Worm (Caenorhabditis elegans) whole organism, L1 larva: ENCODE data around the gene acr-10.

ENCODE experiments used
- C04F5.9 ChIP-seq: sonication (generic microtip); optimal IDR thresholded peaks from 2 replicates; lab custom pipeline; 2016; ENCODE audit warnings: missing genetic modification characterization, missing compliant biosample characterization
- F16B12.6 ChIP-seq: fragments of 150-350 bp; optimal IDR thresholded peaks from 2 replicates; lab custom pipeline; 2014; ENCODE audit warnings: missing biosample characterization, missing genetic modification characterization
- aha-1 ChIP-seq: fragments of 150-350 bp; optimal IDR thresholded peaks from 2 replicates; lab custom pipeline; 2014; ENCODE audit warnings: missing biosample characterization, missing genetic modification characterization
- alr-1 ChIP-seq: fragments of 200-800 bp; sonication (Bioruptor generic); optimal IDR thresholded peaks from 2 replicates; lab custom pipeline; 2018; ENCODE audit warnings: borderline replicate concordance, mild to moderate bottlenecking, missing genetic modification characterization, missing compliant biosample characterization
- blmp-1 ChIP-seq: fragments of 150-350 bp; optimal IDR thresholded peaks from 2 replicates; lab custom pipeline; 2014; ENCODE audit warnings: missing biosample characterization, missing genetic modification characterization
- ceh-63 ChIP-seq: fragments of 200-800 bp; sonication (Bioruptor generic); optimal IDR thresholded peaks from 2 replicates; lab custom pipeline; 2018; ENCODE audit warnings: mild to moderate bottlenecking, missing genetic modification characterization, missing compliant biosample characterization
- ceh-8 ChIP-seq: fragments of 200-800 bp; sonication (Bioruptor generic); optimal IDR thresholded peaks from 2 replicates; lab custom pipeline; 2018; ENCODE audit warnings: mild to moderate bottlenecking, missing genetic modification characterization, moderate library complexity, missing compliant biosample characterization
- ceh-82 ChIP-seq, 3 experiments: fragments of 150-350 bp in 1 of 3; sonication (generic microtip) in 2 of 3; optimal IDR thresholded peaks; 2 replicates each; lab custom pipeline; 2014 to 2017; ENCODE audit warnings: missing biosample characterization in 3 of 3, missing genetic modification characterization in 3 of 3
- ces-1 ChIP-seq: fragments of 150-350 bp; optimal IDR thresholded peaks from 2 replicates; lab custom pipeline; 2014; ENCODE audit warnings: missing biosample characterization, missing genetic modification reagents, missing genetic modification characterization
- efl-1 ChIP-seq, 4 experiments: fragments of 150-350 bp; optimal IDR thresholded peaks in 3 of 4; peaks in 1 of 4; 1 replicate in 1 of 4; 2 replicates in 3 of 4; lab custom pipeline; 2014; ENCODE audit warnings: missing biosample characterization in 2 of 4, missing genetic modification characterization in 2 of 4, missing genetic modification reagents in 2 of 4
- egl-27 ChIP-seq, 2 experiments: fragments of 150-350 bp in 1 of 2; sonication (generic microtip); optimal IDR thresholded peaks; 3 replicates each; lab custom pipeline; 2017 to 2018; ENCODE audit warnings: missing biosample characterization in 2 of 2, missing genetic modification characterization in 2 of 2, missing genetic modification reagents in 2 of 2
- elt-2 ChIP-seq: sonication (generic microtip); optimal IDR thresholded peaks from 2 replicates; lab custom pipeline; 2016; ENCODE audit warnings: missing genetic modification characterization, mild to moderate bottlenecking, inconsistent platforms, missing compliant biosample characterization, missing genetic modification reagents
- elt-3 ChIP-seq, 6 experiments: fragments of 150-350 bp in 1 of 6; sonication (generic microtip); optimal IDR thresholded peaks; 2 replicates each; lab custom pipeline; 2017 to 2018; ENCODE audit warnings: missing biosample characterization in 6 of 6, missing genetic modification characterization in 6 of 6, inconsistent platforms in 1 of 6
- fkh-10 ChIP-seq: sonication (generic microtip); optimal IDR thresholded peaks from 2 replicates; lab custom pipeline; 2017; ENCODE audit warnings: missing biosample characterization, missing genetic modification reagents, missing genetic modification characterization
- hlh-17 ChIP-seq: fragments of 200-800 bp; sonication (Bioruptor generic); optimal IDR thresholded peaks from 2 replicates; lab custom pipeline; 2018; ENCODE audit warnings: missing genetic modification characterization, mild to moderate bottlenecking, missing compliant biosample characterization, moderate library complexity, borderline replicate concordance
- hlh-4 ChIP-seq: sonication (generic microtip); optimal IDR thresholded peaks from 2 replicates; lab custom pipeline; 2016; ENCODE audit warnings: mild to moderate bottlenecking, missing genetic modification characterization, missing compliant biosample characterization
- irx-1 ChIP-seq: sonication (generic microtip); optimal IDR thresholded peaks from 2 replicates; lab custom pipeline; 2016; ENCODE audit warnings: missing genetic modification characterization, missing compliant biosample characterization
- lin-13 ChIP-seq: fragments of 150-350 bp; optimal IDR thresholded peaks from 2 replicates; lab custom pipeline; 2014; ENCODE audit warnings: missing biosample characterization, missing genetic modification reagents, missing genetic modification characterization
- lin-14 ChIP-seq: fragments of 200-800 bp; sonication (Bioruptor generic); optimal IDR thresholded peaks from 2 replicates; lab custom pipeline; 2018; ENCODE audit warnings: mild to moderate bottlenecking, missing genetic modification characterization, moderate library complexity, missing compliant biosample characterization
- lin-35 ChIP-seq, 2 experiments: fragments of 150-350 bp; optimal IDR thresholded peaks; 2 replicates each; lab custom pipeline; 2014; ENCODE audit warnings: missing biosample characterization in 2 of 2, missing genetic modification characterization in 2 of 2, missing genetic modification reagents in 2 of 2
- lin-39 ChIP-seq: fragments of 150-350 bp; optimal IDR thresholded peaks from 2 replicates; lab custom pipeline; 2014; ENCODE audit warnings: missing biosample characterization, missing genetic modification reagents, missing genetic modification characterization
- lsy-2 ChIP-seq, 2 experiments: fragments of 150-350 bp; optimal IDR thresholded peaks; 2 replicates each; lab custom pipeline; 2014; ENCODE audit warnings: missing biosample characterization in 2 of 2, missing genetic modification characterization in 2 of 2
- mdl-1 ChIP-seq, 2 experiments: fragments of 150-350 bp; optimal IDR thresholded peaks; 2 replicates each; lab custom pipeline; 2014 to 2017; ENCODE audit warnings: missing biosample characterization in 2 of 2, missing genetic modification characterization in 2 of 2, inconsistent platforms in 1 of 2
- nhr-11 ChIP-seq: fragments of 150-350 bp; optimal IDR thresholded peaks from 2 replicates; lab custom pipeline; 2014; ENCODE audit warnings: missing biosample characterization, missing genetic modification characterization
- nhr-12 ChIP-seq: sonication (generic microtip); optimal IDR thresholded peaks from 2 replicates; lab custom pipeline; 2017; ENCODE audit warnings: missing biosample characterization, missing genetic modification characterization
- nhr-20 ChIP-seq: sonication (generic microtip); optimal IDR thresholded peaks from 2 replicates; lab custom pipeline; 2016; ENCODE audit warnings: mild to moderate bottlenecking, missing genetic modification characterization, missing compliant biosample characterization
- nhr-28 ChIP-seq: fragments of 150-350 bp; optimal IDR thresholded peaks from 2 replicates; lab custom pipeline; 2014; ENCODE audit warnings: missing biosample characterization, missing genetic modification characterization
- nhr-47 ChIP-seq: sonication (generic microtip); optimal IDR thresholded peaks from 2 replicates; lab custom pipeline; 2016; ENCODE audit warnings: mild to moderate bottlenecking, missing genetic modification characterization, moderate library complexity, missing compliant biosample characterization
- nhr-71 ChIP-seq: sonication (generic microtip); optimal IDR thresholded peaks from 2 replicates; lab custom pipeline; 2016; ENCODE audit warnings: mild to moderate bottlenecking, missing genetic modification characterization, moderate library complexity, missing compliant biosample characterization
- nhr-77 ChIP-seq: fragments of 150-350 bp; optimal IDR thresholded peaks from 2 replicates; lab custom pipeline; 2014; ENCODE audit warnings: missing biosample characterization, missing genetic modification characterization
- nhr-84 ChIP-seq: sonication (generic microtip); optimal IDR thresholded peaks from 2 replicates; lab custom pipeline; 2017; ENCODE audit warnings: missing biosample characterization, missing genetic modification characterization
- nhr-90 ChIP-seq: sonication (generic microtip); optimal IDR thresholded peaks from 2 replicates; lab custom pipeline; 2016; ENCODE audit warnings: mild to moderate bottlenecking, missing genetic modification characterization, missing compliant biosample characterization; ENCODE audit not compliant: poor library complexity
- pag-3 ChIP-seq: sonication (generic microtip); optimal IDR thresholded peaks from 2 replicates; lab custom pipeline; 2017; ENCODE audit warnings: missing genetic modification characterization, mild to moderate bottlenecking, missing compliant biosample characterization, antibody characterized with exemption, borderline replicate concordance; ENCODE audit not compliant: insufficient read depth
- pax-3 ChIP-seq: fragments of 200-800 bp; sonication (Bioruptor generic); optimal IDR thresholded peaks from 2 replicates; lab custom pipeline; 2018; ENCODE audit warnings: mild to moderate bottlenecking, missing genetic modification characterization, moderate library complexity, missing compliant biosample characterization
- snpc-4 ChIP-seq: fragments of 150-350 bp; optimal IDR thresholded peaks from 2 replicates; lab custom pipeline; 2014; ENCODE audit warnings: missing biosample characterization, missing genetic modification characterization
- snu-23 ChIP-seq: sonication (generic microtip); optimal IDR thresholded peaks from 2 replicates; lab custom pipeline; 2016; ENCODE audit warnings: missing genetic modification characterization, missing compliant biosample characterization
- sox-4 ChIP-seq: sonication (generic microtip); optimal IDR thresholded peaks from 2 replicates; lab custom pipeline; 2016; ENCODE audit warnings: missing genetic modification characterization, missing compliant biosample characterization
- swsn-7 ChIP-seq: sonication (generic microtip); optimal IDR thresholded peaks from 2 replicates; lab custom pipeline; 2016; ENCODE audit warnings: missing genetic modification characterization, missing compliant biosample characterization
- tbx-2 ChIP-seq: sonication (generic microtip); optimal IDR thresholded peaks from 2 replicates; lab custom pipeline; 2016; ENCODE audit warnings: missing genetic modification characterization, missing compliant biosample characterization
- unc-62 ChIP-seq: fragments of 150-350 bp; optimal IDR thresholded peaks from 2 replicates; lab custom pipeline; 2014; ENCODE audit warnings: missing biosample characterization, missing genetic modification reagents, missing genetic modification characterization
- unc-86 ChIP-seq: sonication (generic microtip); optimal IDR thresholded peaks from 2 replicates; lab custom pipeline; 2016; ENCODE audit warnings: missing genetic modification characterization, missing compliant biosample characterization
- vab-15 ChIP-seq: sonication (generic microtip); optimal IDR thresholded peaks from 2 replicates; lab custom pipeline; 2017; ENCODE audit warnings: missing genotype, mild to moderate bottlenecking, missing genetic modification characterization, missing compliant biosample characterization
- xbp-1 ChIP-seq: sonication (generic microtip); optimal IDR thresholded peaks from 2 replicates; lab custom pipeline; 2016; ENCODE audit warnings: missing genetic modification characterization, missing compliant biosample characterization
- zip-4 ChIP-seq: fragments of 200-800 bp; sonication (Bioruptor generic); optimal IDR thresholded peaks from 2 replicates; lab custom pipeline; 2018; ENCODE audit warnings: mild to moderate bottlenecking, missing genetic modification characterization, moderate library complexity, missing compliant biosample characterization

acr-10 gene

DNA sequence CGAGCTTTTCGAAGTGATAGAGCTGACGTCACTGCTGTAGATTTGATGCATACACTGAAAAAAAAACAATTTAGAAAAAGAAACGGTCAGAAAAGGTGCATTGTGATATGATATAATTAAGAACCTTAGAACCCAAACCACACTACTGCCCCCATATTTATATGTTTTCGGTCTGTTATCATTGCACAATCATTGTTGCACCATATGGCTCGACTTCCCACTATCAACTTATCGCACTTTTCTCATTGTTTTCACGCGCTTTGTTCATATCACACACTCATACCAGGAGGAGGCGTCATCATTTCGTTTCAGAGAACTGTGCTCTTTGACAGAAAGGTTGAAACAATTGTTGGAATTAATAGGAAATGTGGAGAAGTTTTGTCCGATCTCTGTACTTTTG, 13.1 kb upstream of the acr-10 start (continued):
- TF ChIP-seq ceh-8 = no peak
- TF ChIP-seq ceh-63 (GFP tag; lab: Kevin White, UChicago) = no peak
- no peak for TF ChIP-seq pag-3 (tag; lab: Kevin White, UChicago)
- TF ChIP-seq zip-4 (GFP tag; lab: Kevin White, UChicago) = no peak
- peak; percentile 98 for TF ChIP-seq elt-2 (tag; lab: Kevin White, UChicago)
- no peak for TF ChIP-seq nhr-28 (tag; lab: Kevin White, UChicago)
- no peak for TF ChIP-seq alr-1 (tag; lab: Kevin White, UChicago)
- no peak for TF ChIP-seq ces-1 (GFP tag; lab: Kevin White, UChicago)

DNA sequence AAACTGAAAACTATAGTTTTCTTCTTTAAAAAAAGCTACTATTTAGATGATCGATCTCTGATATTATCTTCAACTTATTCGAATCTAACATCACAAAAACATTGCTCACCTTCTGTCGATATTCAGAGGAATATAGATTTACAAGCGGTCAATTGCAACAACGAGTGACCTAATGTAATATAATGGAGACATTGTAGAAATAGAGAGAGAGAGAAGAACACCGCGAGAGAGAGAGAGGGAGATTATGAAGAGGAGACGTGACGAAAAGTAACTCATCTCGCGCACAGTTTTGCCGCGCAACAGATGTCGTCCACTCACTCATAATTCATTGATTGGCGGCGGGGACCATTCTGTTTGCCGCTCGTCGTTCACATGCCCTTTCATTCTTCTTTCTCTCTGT, 11.7 kb upstream of the acr-10 start:
- no peak for TF ChIP-seq tbx-2
- no peak for TF ChIP-seq irx-1 (tag; lab: Kevin White, UChicago)
- TF ChIP-seq nhr-84 = no peak
- no peak for TF ChIP-seq alr-1 (tag; lab: Kevin White, UChicago)
- no peak for TF ChIP-seq snpc-4 (tag; lab: Kevin White, UChicago)
- TF ChIP-seq hlh-17 (GFP tag; lab: Kevin White, UChicago) = no peak
- no peak for TF ChIP-seq blmp-1 (tag; lab: Kevin White, UChicago)
- TF ChIP-seq nhr-11 (tag; lab: Kevin White, UChicago) = no peak
- no peak for TF ChIP-seq nhr-12 (tag; lab: Kevin White, UChicago)

ce11 chrX:4011919-4012318, 10.1 kb upstream of the acr-10 start, which contains the start of gene mop-25.1:
Gene mop-25.1 (plus strand): TSS chrX:4012219.
- no peak for TF ChIP-seq nhr-47 (tag; lab: Kevin White, UChicago)
- TF ChIP-seq xbp-1 (tag; lab: Kevin White, UChicago) = no peak
- no peak for TF ChIP-seq nhr-84
- TF ChIP-seq snu-23 = no peak
- TF ChIP-seq hlh-4 (tag; lab: Kevin White, UChicago) = no peak

DNA sequence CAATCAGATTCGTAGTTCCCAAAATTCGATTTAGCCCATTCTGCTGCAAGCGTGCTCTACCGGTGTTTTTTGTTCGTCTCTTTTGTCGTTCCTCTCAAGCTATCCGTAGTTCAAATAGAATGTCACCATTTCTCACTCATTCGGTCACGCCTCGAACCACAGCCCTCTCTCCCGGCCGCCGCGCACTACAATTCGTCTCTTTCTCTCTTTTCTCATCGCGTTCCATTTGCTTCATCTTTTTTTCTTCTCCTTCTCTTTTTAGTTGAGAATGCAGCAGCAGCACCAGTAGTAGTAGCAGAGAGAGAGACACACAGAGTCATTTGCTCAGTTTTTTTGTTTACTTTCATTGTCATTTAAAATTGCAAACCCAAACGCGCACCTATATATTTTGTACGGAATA, 6.0 kb upstream of the acr-10 start, which contains the start of gene hrg-1:
Gene hrg-1, minus strand, starts transcription at position 109 of the 400 bp plus-strand sequence.
- TF ChIP-seq pax-3 (tag; lab: Kevin White, UChicago) (no peak), unc-62 (GFP tag; lab: Kevin White, UChicago) (no peak), egl-27 (tag; optimal IDR thresholded peaks at IDR 0.05; lab: Kevin White, UChicago) (no peak), ceh-82 (tag; optimal IDR thresholded peaks at IDR 0.05; lab: Kevin White, UChicago) (peak in 2 of 3 experiments; percentile 22 to 65), nhr-71 (peak; percentile 63), vab-15 (tag; lab: Kevin White, UChicago) (no peak), pag-3 (tag; lab: Kevin White, UChicago) (no peak), nhr-20 (tag; lab: Kevin White, UChicago) (peak; percentile 64), elt-2 (tag; lab: Kevin White, UChicago) (no peak), nhr-28 (tag; lab: Kevin White, UChicago) (no peak), ceh-63 (GFP tag; lab: Kevin White, UChicago) (no peak), lin-39 (tag; lab: Kevin White, UChicago) (no peak), unc-86 (tag; lab: Kevin White, UChicago) (peak; percentile 12), aha-1 (no peak), efl-1 (optimal IDR thresholded peaks at IDR 0.05; lab: Kevin White, UChicago) (peak in 1 of 2 experiments; percentile 14), efl-1 (GFP tag; optimal IDR thresholded peaks at IDR 0.05 in 1 of 2; lab: Kevin White, UChicago) (no peak), lin-35 (GFP tag; optimal IDR thresholded peaks at IDR 0.05; lab: Kevin White, UChicago) (peak; percentile 33 to 36), elt-3 (tag; optimal IDR thresholded peaks at IDR 0.05; lab: Kevin White, UChicago) (no peak), nhr-47 (tag; lab: Kevin White, UChicago) (peak; percentile 43), mdl-1 (tag; optimal IDR thresholded peaks at IDR 0.05; lab: Kevin White, UChicago) (peak in 1 of 2 experiments; percentile 69), sox-4 (tag; lab: Kevin White, UChicago) (peak; percentile 19), xbp-1 (tag; lab: Kevin White, UChicago) (peak; percentile 40), fkh-10 (peak; percentile 71), ces-1 (GFP tag; lab: Kevin White, UChicago) (no peak), nhr-90 (tag; lab: Kevin White, UChicago) (peak; percentile 11), snu-23 (peak; percentile 62), lsy-2 (tag; optimal IDR thresholded peaks at IDR 0.05; lab: Kevin White, UChicago) (peak in 1 of 2 experiments; percentile 65), lin-14 (peak; percentile 96), lin-13 (no peak), nhr-77 (peak; percentile 69), F16B12.6 (tag; lab: Kevin White, UChicago) (no peak), C04F5.9 (tag; lab: Kevin White, UChicago) (no peak), swsn-7 (tag; lab: Kevin White, UChicago) (peak; percentile 43)
